Worm (Caenorhabditis elegans) whole organism, early embryonic: ENCODE results near the gene W06H8.2.

Source experiments
- ama-1 ChIP-seq: fragments of 150-350 bp; optimal IDR thresholded peaks from 2 replicates; lab custom pipeline; 2014
- ceh-13 ChIP-seq: fragments of 200-800 bp; sonication (Bioruptor generic); optimal IDR thresholded peaks from 2 replicates; lab custom pipeline; 2018; ENCODE audit warnings: mild to moderate bottlenecking, missing genetic modification characterization, missing compliant biosample characterization
- hmg-4 ChIP-seq: fragments of 200-800 bp; sonication (Bioruptor generic); optimal IDR thresholded peaks from 2 replicates; lab custom pipeline; 2018; ENCODE audit warnings: mild to moderate bottlenecking, missing genetic modification characterization, missing compliant biosample characterization

- TF ChIP-seq ama-1 (lab: Kevin White, UChicago) (no peak), ceh-13 (no peak), hmg-4 (GFP tag; lab: Kevin White, UChicago) (no peak)
Measured at ce11 chrV:6204046-6204445, 2.5 kb upstream of the W06H8.2 start.
